Worm (Caenorhabditis elegans) whole organism, L4 larva: ENCODE results near the gene gbb-1.

Source experiments
- F10B5.3 ChIP-seq: sonication (generic microtip); optimal IDR thresholded peaks from 2 replicates; lab custom pipeline; 2016; ENCODE audit warnings: mild to moderate bottlenecking, missing genetic modification characterization, missing compliant biosample characterization
- Y105C5A.15 ChIP-seq: fragments of 200-800 bp; sonication (Bioruptor generic); IDR thresholded peaks from 2 replicates; pipeline ENCODE4 v1.3.6; 2022; ENCODE audit warnings: missing genetic modification characterization, missing compliant biosample characterization
- Y5F2A.4 ChIP-seq: fragments of 200-800 bp; sonication (Bioruptor generic); optimal IDR thresholded peaks from 2 replicates; lab custom pipeline; 2018; ENCODE audit warnings: mild to moderate bottlenecking, missing genetic modification characterization, missing compliant biosample characterization
- ZK546.5 ChIP-seq, 2 experiments: sonication (generic microtip); optimal IDR thresholded peaks; 2 replicates each; lab custom pipeline; 2017; ENCODE audit warnings: missing biosample characterization in 2 of 2, missing genetic modification characterization in 2 of 2
- aha-1 ChIP-seq: fragments of 150-350 bp; peaks from one replicate; lab custom pipeline; 2014; ENCODE audit warnings: missing biosample characterization, missing genetic modification characterization
- attf-4 ChIP-seq: sonication (generic microtip); optimal IDR thresholded peaks from 3 replicates; lab custom pipeline; 2017; ENCODE audit warnings: missing biosample characterization, missing genetic modification characterization
- ceh-20 ChIP-seq: fragments of 200-800 bp; sonication (Bioruptor generic); IDR thresholded peaks from 2 replicates; pipeline ENCODE4 v1.3.6; 2022; ENCODE audit warnings: missing genetic modification reagents, missing genetic modification characterization, missing compliant biosample characterization
- ceh-28 ChIP-seq: fragments of 150-350 bp; optimal IDR thresholded peaks from 2 replicates; lab custom pipeline; 2014; ENCODE audit warnings: missing biosample characterization, missing genetic modification reagents, missing genetic modification characterization
- ceh-32 ChIP-seq: sonication (generic microtip); optimal IDR thresholded peaks from 2 replicates; lab custom pipeline; 2016; ENCODE audit warnings: mild to moderate bottlenecking, missing genetic modification characterization, missing compliant biosample characterization; ENCODE audit not compliant: poor library complexity
- cey-2 ChIP-seq: sonication (generic microtip); optimal IDR thresholded peaks from 3 replicates; lab custom pipeline; 2017; ENCODE audit warnings: missing genetic modification characterization, mild to moderate bottlenecking, missing compliant biosample characterization, antibody characterized with exemption, borderline replicate concordance; ENCODE audit not compliant: insufficient read depth
- daf-12 ChIP-seq: fragments of 150-350 bp; optimal IDR thresholded peaks from 2 replicates; lab custom pipeline; 2014; ENCODE audit warnings: missing biosample characterization, missing genetic modification reagents, missing genetic modification characterization
- dmd-6 ChIP-seq: fragments of 200-800 bp; sonication (Bioruptor generic); IDR thresholded peaks from 2 replicates; pipeline ENCODE4 v1.3.6; 2022; ENCODE audit warnings: missing genetic modification reagents, missing genetic modification characterization, missing compliant biosample characterization
- dmd-9 ChIP-seq: fragments of 200-800 bp; sonication (Bioruptor generic); IDR thresholded peaks from 2 replicates; pipeline ENCODE4 v1.3.6; 2022; ENCODE audit warnings: missing genetic modification reagents, missing genetic modification characterization, missing compliant biosample characterization
- fkh-10 ChIP-seq: fragments of 150-350 bp; optimal IDR thresholded peaks from 2 replicates; lab custom pipeline; 2014; ENCODE audit warnings: missing biosample characterization, missing genetic modification reagents, missing genetic modification characterization
- fos-1 ChIP-seq: fragments of 150-350 bp; optimal IDR thresholded peaks from 2 replicates; lab custom pipeline; 2014; ENCODE audit warnings: missing biosample characterization, missing genetic modification characterization
- hif-1 ChIP-seq, 2 experiments: sonication (generic microtip); optimal IDR thresholded peaks; 2 replicates each; lab custom pipeline; 2016 to 2017; ENCODE audit warnings: missing compliant biosample characterization in 2 of 2, missing genetic modification characterization in 2 of 2, missing genetic modification reagents in 2 of 2, missing genotype in 2 of 2, mild to moderate bottlenecking in 1 of 2
- hmg-1.1 ChIP-seq: fragments of 200-800 bp; sonication (Bioruptor generic); IDR thresholded peaks from 2 replicates; pipeline ENCODE4 v1.3.6; 2022; ENCODE audit warnings: missing genetic modification reagents, missing genetic modification characterization, missing compliant biosample characterization
- lin-1 ChIP-seq: fragments of 200-800 bp; sonication (Bioruptor generic); IDR thresholded peaks from 2 replicates; pipeline ENCODE4 v1.3.6; 2022; ENCODE audit warnings: missing genetic modification reagents, missing genetic modification characterization, missing compliant biosample characterization
- lin-13 ChIP-seq: fragments of 150-350 bp; optimal IDR thresholded peaks from 2 replicates; lab custom pipeline; 2014; ENCODE audit warnings: missing biosample characterization, missing genetic modification reagents, missing genetic modification characterization
- lsy-2 ChIP-seq, 2 experiments: fragments of 150-350 bp in 1 of 2; sonication (generic microtip) in 1 of 2; optimal IDR thresholded peaks; 2 replicates each; lab custom pipeline; 2014 to 2017; ENCODE audit warnings: missing biosample characterization in 2 of 2, missing genetic modification characterization in 2 of 2
- madf-5 ChIP-seq, 2 experiments: fragments of 200-800 bp; sonication (Bioruptor generic); IDR thresholded peaks; 2 replicates each; pipeline ENCODE4 v1.3.6; 2022; ENCODE audit warnings: missing compliant biosample characterization in 2 of 2, missing genetic modification characterization in 2 of 2
- mdl-1 ChIP-seq, 2 experiments: fragments of 150-350 bp in 1 of 2; sonication (generic microtip) in 1 of 2; optimal IDR thresholded peaks; 2 replicates each; lab custom pipeline; 2014 to 2017; ENCODE audit warnings: missing biosample characterization in 2 of 2, missing genetic modification characterization in 2 of 2
- mep-1 ChIP-seq: fragments of 150-350 bp; sonication (generic microtip); optimal IDR thresholded peaks from 3 replicates; lab custom pipeline; 2014; ENCODE audit warnings: missing biosample characterization, missing genetic modification characterization
- nhr-10 ChIP-seq: fragments of 150-350 bp; optimal IDR thresholded peaks from 2 replicates; lab custom pipeline; 2014; ENCODE audit warnings: missing biosample characterization, missing genetic modification characterization
- nhr-102 ChIP-seq: sonication (generic microtip); optimal IDR thresholded peaks from 2 replicates; lab custom pipeline; 2016; ENCODE audit warnings: mild to moderate bottlenecking, missing genetic modification characterization, moderate library complexity, missing compliant biosample characterization
- nhr-111 ChIP-seq: fragments of 200-800 bp; sonication (Bioruptor generic); optimal IDR thresholded peaks from 2 replicates; lab custom pipeline; 2018; ENCODE audit warnings: mild to moderate bottlenecking, missing genetic modification characterization, missing compliant biosample characterization
- nhr-6 ChIP-seq: fragments of 150-350 bp; optimal IDR thresholded peaks from 2 replicates; lab custom pipeline; 2014; ENCODE audit warnings: missing biosample characterization, missing genetic modification characterization
- rbr-2 ChIP-seq: sonication (generic microtip); optimal IDR thresholded peaks from 2 replicates; lab custom pipeline; 2016; ENCODE audit warnings: missing genotype, missing genetic modification characterization, missing compliant biosample characterization
- saeg-2 ChIP-seq: fragments of 200-800 bp; sonication (Bioruptor generic); IDR thresholded peaks from 2 replicates; pipeline ENCODE4 v1.3.6; 2022; ENCODE audit warnings: missing genetic modification reagents, missing genetic modification characterization, missing compliant biosample characterization
- sdz-12 ChIP-seq: fragments of 200-800 bp; sonication (Bioruptor generic); optimal IDR thresholded peaks from 2 replicates; lab custom pipeline; 2018; ENCODE audit warnings: mild to moderate bottlenecking, missing genetic modification characterization, missing compliant biosample characterization
- snpc-1.2 ChIP-seq: fragments of 200-800 bp; sonication (Bioruptor generic); IDR thresholded peaks from 2 replicates; pipeline ENCODE4 v1.3.6; 2022; ENCODE audit warnings: missing genetic modification reagents, missing genetic modification characterization, missing compliant biosample characterization
- unc-39 ChIP-seq: sonication (generic microtip); optimal IDR thresholded peaks from 2 replicates; lab custom pipeline; 2017; ENCODE audit warnings: missing biosample characterization, missing genetic modification characterization
- unc-62 ChIP-seq, 3 experiments: fragments of 150-350 bp in 1 of 3; sonication (generic microtip); optimal IDR thresholded peaks in 2 of 3; peaks in 1 of 3; 1 replicate in 1 of 3; 2 replicates in 2 of 3; lab custom pipeline; 2014 to 2017; ENCODE audit warnings: missing biosample characterization in 3 of 3, missing genetic modification characterization in 3 of 3, missing genetic modification reagents in 3 of 3, missing genotype in 1 of 3
- vab-7 ChIP-seq: fragments of 200-800 bp; sonication (Bioruptor generic); IDR thresholded peaks from 2 replicates; pipeline ENCODE4 v1.3.6; 2022; ENCODE audit warnings: missing genetic modification reagents, missing genetic modification characterization, missing compliant biosample characterization
- zag-1 ChIP-seq: fragments of 150-350 bp; optimal IDR thresholded peaks from 2 replicates; lab custom pipeline; 2014; ENCODE audit warnings: missing biosample characterization, missing genetic modification characterization
- zfp-2 ChIP-seq: sonication (generic microtip); optimal IDR thresholded peaks from 2 replicates; lab custom pipeline; 2016; ENCODE audit warnings: mild to moderate bottlenecking, missing genetic modification characterization, missing compliant biosample characterization

Gene gbb-1

DNA sequence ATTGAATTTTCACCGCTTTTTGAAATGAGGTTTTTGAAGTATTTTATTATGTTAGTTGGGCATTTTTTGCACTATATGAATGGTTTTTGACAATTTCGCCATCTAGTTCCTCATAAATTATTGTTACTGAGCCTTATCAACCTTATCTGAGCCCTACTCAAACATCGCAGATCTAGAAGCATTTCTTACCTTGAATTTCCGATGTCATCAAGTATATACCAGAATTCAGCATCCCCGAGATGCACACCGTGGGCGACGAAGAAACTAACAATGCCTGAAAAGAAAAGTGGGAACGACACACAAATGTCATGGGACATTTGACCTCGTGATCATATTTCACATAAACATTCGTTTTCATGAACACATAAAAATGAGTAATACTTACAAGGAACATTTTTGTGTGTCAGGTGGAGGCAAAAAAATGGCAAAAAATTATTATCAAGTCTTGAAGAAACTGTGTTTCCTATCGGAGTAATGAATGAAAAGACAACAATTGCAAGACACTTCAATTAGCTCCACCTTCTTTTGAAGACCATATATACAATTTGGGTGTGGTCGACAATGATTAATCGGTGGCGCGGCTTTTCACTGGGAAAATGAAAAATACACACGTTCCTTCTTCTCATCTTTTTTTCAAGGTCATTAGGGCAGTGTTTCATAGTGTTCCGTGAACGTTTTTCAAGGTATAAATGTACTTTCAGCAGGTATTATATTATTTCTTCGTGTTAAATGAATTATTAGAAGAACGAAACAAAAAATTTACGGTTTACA is 14.7 kb downstream of the gbb-1 start (continued):
- no peak for TF ChIP-seq madf-5 (GFP tag; IDR thresholded peaks at IDR 0.05; lab: Robert Waterston, UW)
- no peak for TF ChIP-seq zfp-2 (tag; lab: Kevin White, UChicago)
- no peak for TF ChIP-seq unc-62 (GFP tag; optimal IDR thresholded peaks at IDR 0.05 in 1 of 2; lab: Kevin White, UChicago)
- no peak for TF ChIP-seq unc-62 (tag; optimal IDR thresholded peaks at IDR 0.05; lab: Kevin White, UChicago)
- no peak for TF ChIP-seq snpc-1.2
- TF ChIP-seq vab-7 (GFP tag; lab: Robert Waterston, UW): no peak
- no peak for TF ChIP-seq nhr-102
- TF ChIP-seq attf-4: no peak
- peak; percentile 36; the same call in 1 of the 2 replicates for TF ChIP-seq hmg-1.1 (GFP tag; lab: Robert Waterston, UW)
- TF ChIP-seq unc-39 (tag; lab: Kevin White, UChicago): no peak
- peak in 1 of 2 experiments; percentile 39 for TF ChIP-seq lsy-2 (tag; optimal IDR thresholded peaks at IDR 0.05; lab: Kevin White, UChicago)
- no peak for TF ChIP-seq Y105C5A.15 (GFP tag; lab: Robert Waterston, UW)
- no peak for TF ChIP-seq zag-1 (tag; lab: Kevin White, UChicago)
- no peak for TF ChIP-seq nhr-10
- peak; percentile 30; the same call in 1 of the 2 replicates for TF ChIP-seq ceh-20 (GFP tag; lab: Robert Waterston, UW)
- no peak for TF ChIP-seq fos-1 (tag; lab: Kevin White, UChicago)
- TF ChIP-seq nhr-111: no peak
- TF ChIP-seq hif-1 (tag; optimal IDR thresholded peaks at IDR 0.05; lab: Kevin White, UChicago): peak in 1 of 2 experiments; percentile 23
- peak; percentile 51 for TF ChIP-seq mep-1 (tag; lab: Kevin White, UChicago)
- no peak for TF ChIP-seq lin-1 (GFP tag; lab: Robert Waterston, UW)
- no peak for TF ChIP-seq lin-13
- TF ChIP-seq ZK546.5 (tag; optimal IDR thresholded peaks at IDR 0.05; lab: Kevin White, UChicago): no peak

DNA sequence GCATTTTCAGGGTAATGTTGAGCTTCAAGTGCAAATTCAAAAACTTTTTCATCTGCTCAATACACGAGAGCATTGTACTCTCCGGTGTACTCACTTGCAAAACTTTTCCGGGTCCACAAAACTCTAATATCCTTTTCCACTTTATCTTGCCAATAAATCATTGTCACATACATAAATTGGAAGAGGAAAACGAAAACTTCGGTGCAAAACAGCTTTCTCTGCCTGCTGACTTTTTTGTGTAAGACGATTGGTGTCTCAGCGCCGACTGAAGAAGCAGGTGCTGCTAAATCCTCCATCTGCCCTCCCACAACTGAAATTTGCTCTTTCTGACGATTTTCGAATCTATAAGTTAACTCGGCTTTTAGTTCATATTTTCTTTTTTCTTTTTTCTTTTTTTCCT is 17.7 kb downstream of the gbb-1 start:
- no peak for TF ChIP-seq Y5F2A.4 (GFP tag; lab: Kevin White, UChicago)
- no peak for TF ChIP-seq ceh-32 (tag; lab: Kevin White, UChicago)
- no peak for TF ChIP-seq ceh-20 (GFP tag; lab: Robert Waterston, UW)
- TF ChIP-seq nhr-6 (tag; lab: Kevin White, UChicago): no peak
- TF ChIP-seq dmd-6 (GFP tag; lab: Robert Waterston, UW): no peak
- no peak for TF ChIP-seq ZK546.5 (tag; optimal IDR thresholded peaks at IDR 0.05; lab: Kevin White, UChicago)
- no peak for TF ChIP-seq fkh-10 (GFP tag; lab: Kevin White, UChicago)
- TF ChIP-seq daf-12: no peak
- no peak for TF ChIP-seq ceh-28
- no peak for TF ChIP-seq dmd-9 (GFP tag; lab: Robert Waterston, UW)
- TF ChIP-seq mdl-1 (tag; optimal IDR thresholded peaks at IDR 0.05; lab: Kevin White, UChicago): no peak
- no peak for TF ChIP-seq rbr-2 (tag; lab: Kevin White, UChicago)
- no peak for TF ChIP-seq cey-2 (tag; lab: Kevin White, UChicago)
- no peak for TF ChIP-seq saeg-2 (GFP tag; lab: Robert Waterston, UW)
- TF ChIP-seq F10B5.3 (tag; lab: Kevin White, UChicago): no peak
- no peak for TF ChIP-seq sdz-12 (GFP tag; lab: Kevin White, UChicago)

ce11 chrX:2976148-2976547 is 18.4 kb downstream of the gbb-1 start, which contains the start of gene aakg-3:
TSS of gene aakg-3 (plus strand) at chrX:2976448.
- TF ChIP-seq zfp-2 (tag; lab: Kevin White, UChicago) (no peak), aha-1 (tag; lab: Kevin White, UChicago) (peak; percentile 75)
